In the genomic region with DNA sequence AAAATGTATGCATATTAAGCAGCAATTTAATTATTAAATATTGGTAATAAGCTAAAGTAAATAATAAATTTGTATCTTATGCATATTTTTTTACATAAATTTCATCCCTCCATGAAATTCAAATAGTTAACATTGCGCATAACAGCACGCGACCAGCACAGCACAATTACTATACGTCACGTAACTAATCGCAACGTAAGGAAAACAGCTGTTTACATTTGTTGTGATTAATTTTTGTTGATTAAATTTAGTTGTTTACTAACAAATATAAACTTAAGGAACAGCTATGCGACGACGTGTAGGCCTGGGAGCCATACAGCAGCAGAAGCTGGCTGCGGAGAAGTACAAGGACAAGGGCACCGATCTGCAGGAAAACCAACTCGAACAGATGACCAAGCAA, we compare ENCODE assay signal across 5 fruit fly cellular contexts.
TF ChIP-seq lines count a peak whose summit lies in the region.

lsn (plus strand) TSS at position 177 of the 400 bp plus-strand sequence.

- no peak for TF ChIP-seq CTCF in whole organism, embryonic (GFP tag; optimal IDR thresholded peaks at IDR 0.05; lab: Kevin White, UChicago)

TF ChIP-seq in whole organism, adult, 20 proteins besides CTCF, POLR2A, EP300 and RAD21 (continues in another document):
- no peak for TF ChIP-seq Hr96 (GFP tag; optimal IDR thresholded peaks at IDR 0.05; lab: Kevin White, UChicago)
- no peak for TF ChIP-seq CG33017 (tag; optimal IDR thresholded peaks at IDR 0.05; lab: Kevin White, UChicago)
- no peak for TF ChIP-seq CG1620 (GFP tag; optimal IDR thresholded peaks at IDR 0.05; lab: Kevin White, UChicago)
- no peak for TF ChIP-seq CG7101 (tag; optimal IDR thresholded peaks at IDR 0.05; lab: Kevin White, UChicago)
- peak; percentile 42 for TF ChIP-seq ovo (GFP tag; optimal IDR thresholded peaks at IDR 0.05; lab: Kevin White, UChicago)
- no peak for TF ChIP-seq toe (GFP tag; optimal IDR thresholded peaks at IDR 0.05; lab: Kevin White, UChicago)
- no peak for TF ChIP-seq Mnt (GFP tag; optimal IDR thresholded peaks at IDR 0.05; lab: Kevin White, UChicago)
- no peak for TF ChIP-seq pad (GFP tag; optimal IDR thresholded peaks at IDR 0.05; lab: Kevin White, UChicago)
- TF ChIP-seq cnc (optimal IDR thresholded peaks at IDR 0.05; lab: Kevin White, UChicago): no peak
- TF ChIP-seq CG12768 (GFP tag; optimal IDR thresholded peaks at IDR 0.05; lab: Kevin White, UChicago): no peak
- peak; percentile 15 for TF ChIP-seq bab1 (GFP tag; optimal IDR thresholded peaks at IDR 0.05; lab: Kevin White, UChicago)
- TF ChIP-seq CG14711 (tag; optimal IDR thresholded peaks at IDR 0.05; lab: Kevin White, UChicago): no peak
- TF ChIP-seq tj (GFP tag; optimal IDR thresholded peaks at IDR 0.05; lab: Kevin White, UChicago): no peak
- TF ChIP-seq kay (GFP tag; lab: Kevin White, UChicago; ENCODE audit: borderline replicate concordance): peak; percentile 12
- TF ChIP-seq Crg-1 (GFP tag; optimal IDR thresholded peaks at IDR 0.05; lab: Kevin White, UChicago): no peak
- no peak for TF ChIP-seq CG11617 (GFP tag; optimal IDR thresholded peaks at IDR 0.05; lab: Kevin White, UChicago)
- TF ChIP-seq cic (GFP tag; optimal IDR thresholded peaks at IDR 0.05; lab: Kevin White, UChicago): no peak
- no peak for TF ChIP-seq CG7045 (GFP tag; optimal IDR thresholded peaks at IDR 0.05; lab: Kevin White, UChicago)

TF ChIP-seq in whole organism, embryonic, 481 proteins besides CTCF, POLR2A, EP300 and RAD21 (continues in another document):
- TF ChIP-seq CG17186 (GFP tag; optimal IDR thresholded peaks at IDR 0.05; lab: Kevin White, UChicago) (peak; percentile 99), CG9727 (GFP tag; optimal IDR thresholded peaks at IDR 0.05; lab: Kevin White, UChicago) (no peak), CG34376 (GFP tag; optimal IDR thresholded peaks at IDR 0.05; lab: Kevin White, UChicago) (peak; percentile 37), CG3407 (GFP tag; optimal IDR thresholded peaks at IDR 0.05; lab: Kevin White, UChicago) (peak; percentile 9), ab (GFP tag; optimal IDR thresholded peaks at IDR 0.05; lab: Kevin White, UChicago) (no peak), Dp (GFP tag; optimal IDR thresholded peaks at IDR 0.05; lab: Kevin White, UChicago) (peak; percentile 85), CG17912 (GFP tag; optimal IDR thresholded peaks at IDR 0.05; lab: Kevin White, UChicago) (peak; percentile 27), CG15514 (GFP tag; optimal IDR thresholded peaks at IDR 0.05; lab: Kevin White, UChicago) (peak; percentile 51), psq (GFP tag; optimal IDR thresholded peaks at IDR 0.05; lab: Kevin White, UChicago) (no peak), CG16815 (GFP tag; optimal IDR thresholded peaks at IDR 0.05; lab: Kevin White, UChicago) (no peak), Vsx1 (GFP tag; optimal IDR thresholded peaks at IDR 0.05; lab: Kevin White, UChicago) (peak; percentile 31), CG7987 (GFP tag; optimal IDR thresholded peaks at IDR 0.05; lab: Kevin White, UChicago) (no peak), gsb-n (tag; optimal IDR thresholded peaks at IDR 0.05; lab: Kevin White, UChicago) (peak; percentile 63), BEAF-32 (GFP tag; optimal IDR thresholded peaks at IDR 0.05; lab: Kevin White, UChicago) (peak; percentile 13), CG15269 (tag; optimal IDR thresholded peaks at IDR 0.05; lab: Kevin White, UChicago) (peak; percentile 19), gem (tag; optimal IDR thresholded peaks at IDR 0.05; lab: Kevin White, UChicago) (peak; percentile 39), Mrtf (GFP tag; IDR thresholded peaks at IDR 0.05; lab: Robert Waterston, UW) (no peak), CG17829 (tag; optimal IDR thresholded peaks at IDR 0.05; lab: Kevin White, UChicago) (peak; percentile 29)

TF ChIP-seq in whole organism, prepupa, 60 proteins besides CTCF, POLR2A, EP300 and RAD21:
- TF ChIP-seq fkh (GFP tag; optimal IDR thresholded peaks at IDR 0.05; lab: Kevin White, UChicago) (peak; percentile 64), CG16779 (tag; optimal IDR thresholded peaks at IDR 0.05; lab: Kevin White, UChicago) (no peak), Eip78C (GFP tag; lab: Kevin White, UChicago) (peak; percentile 53)

TF ChIP-seq in whole organism, pupa, 21 proteins besides CTCF, POLR2A, EP300 and RAD21:
- TF ChIP-seq D1 (tag; optimal IDR thresholded peaks at IDR 0.05; lab: Kevin White, UChicago): peak; percentile 46
- TF ChIP-seq EcR (GFP tag; optimal IDR thresholded peaks at IDR 0.05; lab: Kevin White, UChicago): no peak
TF ChIP-seq in whole organism, pupa: peak in this region for 1.

TF ChIP-seq in whole organism, wandering third instar larva, 38 proteins besides CTCF, POLR2A, EP300 and RAD21:
- TF ChIP-seq CrebA (GFP tag; optimal IDR thresholded peaks at IDR 0.05; lab: Kevin White, UChicago; ENCODE audit: borderline replicate concordance) (peak; percentile 2), foxo (GFP tag; optimal IDR thresholded peaks at IDR 0.05; lab: Kevin White, UChicago) (no peak), Rel (GFP tag; optimal IDR thresholded peaks at IDR 0.05; lab: Kevin White, UChicago) (no peak), Rel (tag; optimal IDR thresholded peaks at IDR 0.05; lab: Kevin White, UChicago) (no peak), h (GFP tag; optimal IDR thresholded peaks at IDR 0.05; lab: Kevin White, UChicago) (no peak), sage (GFP tag; optimal IDR thresholded peaks at IDR 0.05; lab: Kevin White, UChicago) (peak; percentile 12), fru (GFP tag; optimal IDR thresholded peaks at IDR 0.05; lab: Kevin White, UChicago) (no peak), psq (GFP tag; optimal IDR thresholded peaks at IDR 0.05; lab: Kevin White, UChicago) (no peak), woc (GFP tag; optimal IDR thresholded peaks at IDR 0.05; lab: Kevin White, UChicago) (no peak), dsf (GFP tag; optimal IDR thresholded peaks at IDR 0.05; lab: Kevin White, UChicago; ENCODE audit: borderline replicate concordance) (no peak), Myc (optimal IDR thresholded peaks at IDR 0.05; lab: Kevin White, UChicago) (no peak), OdsH (GFP tag; optimal IDR thresholded peaks at IDR 0.05; lab: Kevin White, UChicago) (no peak), Vsx2 (GFP tag; optimal IDR thresholded peaks at IDR 0.05; lab: Kevin White, UChicago; ENCODE audit: partially characterized antibody) (no peak), pan (optimal IDR thresholded peaks at IDR 0.05; lab: Kevin White, UChicago) (no peak), usp (GFP tag; optimal IDR thresholded peaks at IDR 0.05; lab: Kevin White, UChicago) (no peak), rgr (GFP tag; optimal IDR thresholded peaks at IDR 0.05; lab: Kevin White, UChicago) (no peak), ey (GFP tag; optimal IDR thresholded peaks at IDR 0.05; lab: Kevin White, UChicago) (no peak), Hnf4 (GFP tag; optimal IDR thresholded peaks at IDR 0.05; lab: Kevin White, UChicago) (no peak), Abd-B (GFP tag; optimal IDR thresholded peaks at IDR 0.05; lab: Kevin White, UChicago) (no peak), dl (GFP tag; optimal IDR thresholded peaks at IDR 0.05; lab: Kevin White, UChicago; ENCODE audit: insufficient read depth in 1 of 2, partially characterized antibody in 2 of 2) (no peak), lola (GFP tag; optimal IDR thresholded peaks at IDR 0.05; lab: Kevin White, UChicago) (no peak), brk (GFP tag; optimal IDR thresholded peaks at IDR 0.05; lab: Kevin White, UChicago) (peak; percentile 41)
